Fruit fly (Drosophila melanogaster) S2 (cell line): ENCODE results near the gene CG1309.

Experiments
- CG8478 ChIP-seq: fragments of >200 bp; optimal IDR thresholded peaks from 2 replicates; lab custom pipeline; 2018
- CTCF ChIP-seq, 2 experiments: fragments of >200 bp; optimal IDR thresholded peaks; 2 replicates each; lab custom pipeline; 2018

DNA sequence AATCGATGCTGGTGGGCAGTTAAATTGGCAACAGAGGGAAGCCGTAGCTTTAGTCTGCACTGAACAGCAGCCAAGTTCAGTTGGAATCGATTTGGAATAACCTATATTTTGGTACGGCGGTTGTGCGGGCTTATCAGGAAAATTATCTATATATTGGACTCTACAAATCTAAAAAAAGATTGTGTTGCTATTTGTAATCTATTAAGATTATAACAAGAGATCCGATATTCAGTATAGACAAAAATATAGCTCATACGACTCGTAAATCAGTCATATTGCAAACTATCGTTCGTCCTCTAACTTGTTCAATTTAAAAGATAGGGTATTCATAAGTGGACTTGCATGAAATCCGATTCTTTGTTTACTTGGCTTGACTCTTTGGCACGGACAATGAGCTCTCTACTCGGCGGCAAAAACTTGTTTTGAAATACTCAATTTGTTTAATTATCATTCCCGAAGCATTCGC, 29.4 kb downstream of the CG1309 start, which contains the start of gene Hexo1:
- TF ChIP-seq CG8478 (lab: Kevin White, UChicago), result no peak
- no peak for TF ChIP-seq CTCF (optimal IDR thresholded peaks at IDR 0.05; lab: Kevin White, UChicago)
